Worm (Caenorhabditis elegans) whole organism, L4 larva: ENCODE data around the gene F54D5.5.

Source experiments
- D1046.2 ChIP-seq: fragments of 200-800 bp; sonication (Bioruptor generic); IDR thresholded peaks from 2 replicates; pipeline ENCODE4 v1.3.6; 2022; ENCODE audit warnings: missing genetic modification characterization, missing compliant biosample characterization
- F10B5.3 ChIP-seq: sonication (generic microtip); optimal IDR thresholded peaks from 2 replicates; lab custom pipeline; 2016; ENCODE audit warnings: mild to moderate bottlenecking, missing genetic modification characterization, missing compliant biosample characterization
- F26F4.8 ChIP-seq: fragments of 200-800 bp; sonication (Bioruptor generic); conservative IDR thresholded peaks from 2 replicates; pipeline ENCODE4 v1.3.6; 2022; ENCODE audit warnings: missing genetic modification characterization, missing compliant biosample characterization
- F37D6.2 ChIP-seq: sonication (generic microtip); optimal IDR thresholded peaks from 2 replicates; lab custom pipeline; 2016; ENCODE audit warnings: mild to moderate bottlenecking, missing genetic modification characterization, missing compliant biosample characterization
- T20F7.1 ChIP-seq: fragments of 200-800 bp; sonication (Bioruptor generic); optimal IDR thresholded peaks from 2 replicates; lab custom pipeline; 2018; ENCODE audit warnings: mild to moderate bottlenecking, missing genetic modification characterization, missing compliant biosample characterization
- ZK546.5 ChIP-seq, 2 experiments: sonication (generic microtip); optimal IDR thresholded peaks; 2 replicates each; lab custom pipeline; 2017; ENCODE audit warnings: missing biosample characterization in 2 of 2, missing genetic modification characterization in 2 of 2
- aha-1 ChIP-seq: fragments of 150-350 bp; peaks from one replicate; lab custom pipeline; 2014; ENCODE audit warnings: missing biosample characterization, missing genetic modification characterization
- ama-1 ChIP-seq: fragments of 150-350 bp; optimal IDR thresholded peaks from 2 replicates; lab custom pipeline; 2014; ENCODE audit warnings: inconsistent platforms, mixed read lengths
- ceh-20 ChIP-seq: fragments of 200-800 bp; sonication (Bioruptor generic); IDR thresholded peaks from 2 replicates; pipeline ENCODE4 v1.3.6; 2022; ENCODE audit warnings: missing genetic modification reagents, missing genetic modification characterization, missing compliant biosample characterization
- ceh-82 ChIP-seq: sonication (generic microtip); optimal IDR thresholded peaks from 2 replicates; lab custom pipeline; 2017; ENCODE audit warnings: missing biosample characterization, missing genetic modification characterization
- cey-2 ChIP-seq: sonication (generic microtip); optimal IDR thresholded peaks from 3 replicates; lab custom pipeline; 2017; ENCODE audit warnings: missing genetic modification characterization, mild to moderate bottlenecking, missing compliant biosample characterization, antibody characterized with exemption, borderline replicate concordance; ENCODE audit not compliant: insufficient read depth
- daf-16 ChIP-seq, 3 experiments: sonication (generic microtip); optimal IDR thresholded peaks; 2 replicates each; lab custom pipeline; 2016 to 2017; ENCODE audit warnings: missing genetic modification characterization in 3 of 3, missing genetic modification reagents in 3 of 3, mild to moderate bottlenecking in 2 of 3, missing compliant biosample characterization in 2 of 3, missing biosample characterization in 1 of 3, moderate library complexity in 1 of 3
- daf-19 ChIP-seq: fragments of 200-800 bp; sonication (Bioruptor generic); conservative IDR thresholded peaks from 2 replicates; pipeline ENCODE4 v1.3.6; 2022; ENCODE audit warnings: missing genetic modification characterization, missing compliant biosample characterization
- dmd-6 ChIP-seq: fragments of 200-800 bp; sonication (Bioruptor generic); IDR thresholded peaks from 2 replicates; pipeline ENCODE4 v1.3.6; 2022; ENCODE audit warnings: missing genetic modification reagents, missing genetic modification characterization, missing compliant biosample characterization
- dmd-8 ChIP-seq: fragments of 200-800 bp; sonication (Bioruptor generic); IDR thresholded peaks from 2 replicates; pipeline ENCODE4 v1.3.6; 2022; ENCODE audit warnings: missing genetic modification characterization, missing compliant biosample characterization
- dve-1 ChIP-seq: sonication (generic microtip); optimal IDR thresholded peaks from 2 replicates; lab custom pipeline; 2017; ENCODE audit warnings: antibody characterized with exemption, mild to moderate bottlenecking, missing genetic modification characterization, missing compliant biosample characterization; ENCODE audit not compliant: insufficient read depth
- gei-8 ChIP-seq: fragments of 200-800 bp; sonication (Bioruptor generic); optimal IDR thresholded peaks from 2 replicates; lab custom pipeline; 2018; ENCODE audit warnings: mild to moderate bottlenecking, missing genetic modification characterization, missing compliant biosample characterization
- hif-1 ChIP-seq, 2 experiments: sonication (generic microtip); optimal IDR thresholded peaks; 2 replicates each; lab custom pipeline; 2016 to 2017; ENCODE audit warnings: missing compliant biosample characterization in 2 of 2, missing genetic modification characterization in 2 of 2, missing genetic modification reagents in 2 of 2, missing genotype in 2 of 2, mild to moderate bottlenecking in 1 of 2
- hlh-11 ChIP-seq: fragments of 200-800 bp; sonication (Bioruptor generic); optimal IDR thresholded peaks from 2 replicates; lab custom pipeline; 2018; ENCODE audit warnings: mild to moderate bottlenecking, missing genetic modification characterization, missing compliant biosample characterization
- hlh-30 ChIP-seq: sonication (generic microtip); optimal IDR thresholded peaks from 2 replicates; lab custom pipeline; 2017; ENCODE audit warnings: antibody characterized with exemption, mild to moderate bottlenecking, missing genetic modification characterization, missing compliant biosample characterization; ENCODE audit not compliant: insufficient read depth
- jun-1 ChIP-seq: fragments of 150-350 bp; optimal IDR thresholded peaks from 2 replicates; lab custom pipeline; 2014; ENCODE audit warnings: missing biosample characterization, missing genetic modification reagents, missing genetic modification characterization
- lim-7 ChIP-seq: fragments of 200-800 bp; sonication (Bioruptor generic); IDR thresholded peaks from 2 replicates; pipeline ENCODE4 v1.3.6; 2022; ENCODE audit warnings: missing genetic modification characterization, missing compliant biosample characterization
- lsy-2 ChIP-seq, 2 experiments: fragments of 150-350 bp in 1 of 2; sonication (generic microtip) in 1 of 2; optimal IDR thresholded peaks; 2 replicates each; lab custom pipeline; 2014 to 2017; ENCODE audit warnings: missing biosample characterization in 2 of 2, missing genetic modification characterization in 2 of 2
- mdl-1 ChIP-seq, 2 experiments: fragments of 150-350 bp in 1 of 2; sonication (generic microtip) in 1 of 2; optimal IDR thresholded peaks; 2 replicates each; lab custom pipeline; 2014 to 2017; ENCODE audit warnings: missing biosample characterization in 2 of 2, missing genetic modification characterization in 2 of 2
- mes-2 ChIP-seq: sonication (generic microtip); optimal IDR thresholded peaks from 2 replicates; lab custom pipeline; 2016; ENCODE audit warnings: missing genotype, mild to moderate bottlenecking, missing genetic modification characterization, missing compliant biosample characterization; ENCODE audit not compliant: poor library complexity, severe bottlenecking
- mxl-3 ChIP-seq: fragments of 200-800 bp; sonication (Bioruptor generic); optimal IDR thresholded peaks from 2 replicates; lab custom pipeline; 2018; ENCODE audit warnings: mild to moderate bottlenecking, missing genetic modification characterization, missing compliant biosample characterization
- nhr-76 ChIP-seq: fragments of 150-350 bp; optimal IDR thresholded peaks from 2 replicates; lab custom pipeline; 2014; ENCODE audit warnings: missing biosample characterization, missing genetic modification characterization
- php-3 ChIP-seq: fragments of 200-800 bp; sonication (Bioruptor generic); IDR thresholded peaks from 2 replicates; pipeline ENCODE4 v1.3.6; 2022; ENCODE audit warnings: missing genetic modification reagents, missing genetic modification characterization, missing compliant biosample characterization
- rbr-2 ChIP-seq: sonication (generic microtip); optimal IDR thresholded peaks from 2 replicates; lab custom pipeline; 2016; ENCODE audit warnings: missing genotype, missing genetic modification characterization, missing compliant biosample characterization
- spr-3 ChIP-seq: fragments of 200-800 bp; sonication (Bioruptor generic); optimal IDR thresholded peaks from 2 replicates; lab custom pipeline; 2018; ENCODE audit warnings: mild to moderate bottlenecking, missing genetic modification characterization, missing compliant biosample characterization
- unc-130 ChIP-seq: sonication (generic microtip); optimal IDR thresholded peaks from 2 replicates; lab custom pipeline; 2016; ENCODE audit warnings: missing genetic modification reagents, missing genetic modification characterization, missing compliant biosample characterization
- unc-39 ChIP-seq: sonication (generic microtip); optimal IDR thresholded peaks from 2 replicates; lab custom pipeline; 2017; ENCODE audit warnings: missing biosample characterization, missing genetic modification characterization
- zag-1 ChIP-seq: fragments of 150-350 bp; optimal IDR thresholded peaks from 2 replicates; lab custom pipeline; 2014; ENCODE audit warnings: missing biosample characterization, missing genetic modification characterization
- zfp-3 ChIP-seq: fragments of 200-800 bp; sonication (Bioruptor generic); conservative IDR thresholded peaks from 2 replicates; pipeline ENCODE4 v1.3.6; 2022; ENCODE audit warnings: missing genetic modification reagents, missing genetic modification characterization, missing compliant biosample characterization
- zip-11 ChIP-seq: fragments of 200-800 bp; sonication (Bioruptor generic); IDR thresholded peaks from 2 replicates; pipeline ENCODE4 v1.3.6; 2022; ENCODE audit warnings: missing genetic modification characterization, missing compliant biosample characterization

The F54D5.5 gene

DNA sequence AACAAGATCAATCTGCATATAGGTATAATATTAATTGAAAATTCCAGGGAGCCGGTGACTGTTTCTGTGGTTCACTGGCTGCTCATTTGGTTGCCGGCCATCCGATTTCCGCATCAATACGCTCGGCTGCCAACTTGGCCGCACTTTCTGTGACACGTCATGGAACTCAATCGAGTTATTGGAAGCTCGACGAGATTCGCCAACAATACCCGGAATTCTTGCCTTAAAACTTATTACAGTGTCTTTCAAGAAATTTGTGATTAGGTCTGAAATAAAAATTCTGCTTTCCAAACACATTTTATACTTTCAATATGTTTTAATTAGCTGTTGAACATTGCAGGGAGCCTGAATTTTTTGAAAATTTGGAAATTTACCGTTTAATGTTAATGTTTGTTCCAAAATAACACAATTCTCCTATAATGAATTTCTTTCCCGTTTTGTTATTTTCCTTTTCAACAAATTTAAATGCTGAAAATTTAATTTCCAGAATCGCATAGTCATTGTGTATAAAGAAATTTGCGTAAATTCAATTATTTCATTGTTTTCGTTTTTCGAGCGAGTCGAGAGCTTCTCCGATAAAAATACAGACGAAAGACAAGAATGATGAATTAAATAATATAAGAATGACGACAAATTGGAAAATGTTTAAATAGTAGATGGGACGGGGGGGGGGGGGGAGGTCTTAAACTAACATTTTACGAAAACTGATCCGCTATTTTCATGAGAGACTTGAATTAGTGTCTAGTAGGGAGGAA lies 47.5 kb upstream of the F54D5.5 start (continued):
- no peak for TF ChIP-seq hif-1 (tag; optimal IDR thresholded peaks at IDR 0.05; lab: Kevin White, UChicago)
- TF ChIP-seq daf-19, result no peak
- peak; percentile 12 for TF ChIP-seq rbr-2 (tag; lab: Kevin White, UChicago)
- no peak for TF ChIP-seq D1046.2 (GFP tag; lab: Robert Waterston, UW)
- TF ChIP-seq nhr-76, result no peak
- TF ChIP-seq lsy-2 (tag; optimal IDR thresholded peaks at IDR 0.05; lab: Kevin White, UChicago), result peak in 1 of 2 experiments; percentile 9
- peak; percentile 54 for TF ChIP-seq ama-1 (lab: Kevin White, UChicago)
- TF ChIP-seq ceh-82, result no peak
- no peak for TF ChIP-seq F26F4.8 (GFP tag; lab: Robert Waterston, UW)
- TF ChIP-seq mes-2 (tag; lab: Kevin White, UChicago), result peak; percentile 21
- no peak for TF ChIP-seq dmd-6 (GFP tag; lab: Robert Waterston, UW)
- no peak for TF ChIP-seq gei-8
- TF ChIP-seq jun-1 (tag; lab: Kevin White, UChicago), result no peak
- TF ChIP-seq F10B5.3, result peak; percentile 5
- no peak for TF ChIP-seq unc-130 (GFP tag; lab: Kevin White, UChicago)
- no peak for TF ChIP-seq cey-2
- no peak for TF ChIP-seq zfp-3 (GFP tag; lab: Robert Waterston, UW)
- no peak for TF ChIP-seq ceh-20
- TF ChIP-seq ZK546.5 (tag; optimal IDR thresholded peaks at IDR 0.05; lab: Kevin White, UChicago), result no peak
- no peak for TF ChIP-seq unc-39 (tag; lab: Kevin White, UChicago)
- peak; percentile 17 for TF ChIP-seq F37D6.2 (tag; lab: Kevin White, UChicago)
- peak; percentile 95 for TF ChIP-seq aha-1 (tag; lab: Kevin White, UChicago)
- no peak for TF ChIP-seq mdl-1 (tag; optimal IDR thresholded peaks at IDR 0.05; lab: Kevin White, UChicago)
- TF ChIP-seq zag-1, result no peak
- TF ChIP-seq dmd-8 (GFP tag; lab: Robert Waterston, UW), result no peak
- TF ChIP-seq spr-3 (GFP tag; lab: Kevin White, UChicago), result no peak
- TF ChIP-seq T20F7.1 (GFP tag; lab: Kevin White, UChicago), result no peak
- TF ChIP-seq php-3, result no peak

DNA sequence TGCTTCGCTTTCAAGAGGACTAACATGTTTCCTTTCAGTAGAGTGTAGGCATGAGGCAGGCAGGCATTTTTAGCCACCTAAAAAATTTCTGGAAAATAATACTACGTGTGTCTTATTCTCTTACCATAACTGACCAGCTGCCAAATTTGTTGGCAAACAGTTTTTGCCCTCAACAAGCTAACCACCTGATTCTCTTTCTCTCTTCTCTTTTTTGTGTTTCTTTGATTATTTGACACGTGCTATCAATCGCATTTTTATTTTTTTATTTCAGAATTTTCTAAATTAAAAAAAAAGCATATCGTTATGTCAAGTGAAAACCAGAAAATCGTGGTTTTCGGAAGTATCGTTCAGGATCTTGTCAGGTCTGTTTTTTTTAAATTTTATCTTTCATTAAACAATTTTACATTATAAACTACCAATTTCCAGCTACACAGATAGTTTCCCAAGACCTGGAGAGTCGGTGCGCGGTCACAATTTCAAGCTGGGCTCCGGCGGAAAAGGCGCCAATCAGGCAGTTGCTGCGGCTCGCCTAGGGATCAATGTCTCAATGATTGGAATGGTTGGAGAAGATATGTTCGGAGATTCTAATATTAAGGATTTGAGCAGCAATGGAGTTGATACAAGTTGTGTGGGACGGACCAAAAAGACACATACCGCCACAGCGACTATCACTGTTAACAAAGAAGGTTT lies 45.4 kb upstream of the F54D5.5 start, which contains the start of gene F07A11.5:
F07A11.5 (plus strand) TSS at position 267 of the 690 bp plus-strand sequence.
- TF ChIP-seq mxl-3 (peak; percentile 9), dve-1 (tag; lab: Kevin White, UChicago) (peak; percentile 2), lim-7 (GFP tag; lab: Robert Waterston, UW) (0 out of 2 replicates have a peak, but pooled peaks have one; percentile 51), mdl-1 (tag; optimal IDR thresholded peaks at IDR 0.05; lab: Kevin White, UChicago) (peak in 1 of 2 experiments; percentile 29), T20F7.1 (GFP tag; lab: Kevin White, UChicago) (no peak), zip-11 (GFP tag; lab: Robert Waterston, UW) (no peak), daf-16 (GFP tag; optimal IDR thresholded peaks at IDR 0.05; lab: Kevin White, UChicago) (no peak), daf-16 (tag; optimal IDR thresholded peaks at IDR 0.05; lab: Kevin White, UChicago) (peak; percentile 57), hlh-30 (tag; lab: Kevin White, UChicago) (peak; percentile 52), dmd-6 (GFP tag; lab: Robert Waterston, UW) (peak; percentile 50), hlh-11 (tag; lab: Kevin White, UChicago) (peak; percentile 17), ceh-20 (no peak)
